Worm (Caenorhabditis elegans): Measurements from ENCODE around the gene ncs-4.

The ncs-4 gene

ce11 chrX:10158716-10159115 is 17.6 kb upstream of the ncs-4 start, which contains the start of gene erd-2.1 (continued):
- TF ChIP-seq tag-97 (GFP tag; IDR thresholded peaks at IDR 0.05) (no peak), F49E8.2 (tag; optimal IDR thresholded peaks at IDR 0.05; ENCODE audit: borderline replicate concordance) (no peak), hmg-1.1 (GFP tag; IDR thresholded peaks at IDR 0.05) (peak; percentile 77), zfp-3 (GFP tag; conservative IDR thresholded peaks at IDR 0.05) (no peak), F10B5.3 (tag; optimal IDR thresholded peaks at IDR 0.05) (no peak)

ce11 chrX:10160097-10160677 is 16.1 kb upstream of the ncs-4 start, which contains the start of gene F09B9.4:
Gene F09B9.4 (plus strand): TSS chrX:10160627.
- TF ChIP-seq unc-62 (GFP tag; optimal IDR thresholded peaks at IDR 0.05 in 1 of 2) (peak in 1 of 2 experiments; percentile 94), unc-62 (tag; optimal IDR thresholded peaks at IDR 0.05) (no peak), spr-1 (tag; optimal IDR thresholded peaks at IDR 0.05) (no peak)

ce11 chrX:10162476-10162875 is 13.8 kb upstream of the ncs-4 start:
- TF ChIP-seq ztf-7 (tag; optimal IDR thresholded peaks at IDR 0.05) = no peak
- TF ChIP-seq nhr-10 (tag; optimal IDR thresholded peaks at IDR 0.05) = no peak
- TF ChIP-seq unc-62 (GFP tag; optimal IDR thresholded peaks at IDR 0.05 in 1 of 2) = peak in 1 of 2 experiments; percentile 54
- TF ChIP-seq unc-62 (tag; optimal IDR thresholded peaks at IDR 0.05) = no peak
- no peak for TF ChIP-seq ceh-62 (tag; optimal IDR thresholded peaks at IDR 0.05)
- no peak for TF ChIP-seq F26F4.8 (GFP tag; conservative IDR thresholded peaks at IDR 0.05)
- TF ChIP-seq ceh-28 (tag; optimal IDR thresholded peaks at IDR 0.05) = no peak
- peak; percentile 28 for TF ChIP-seq ces-1 (GFP tag; optimal IDR thresholded peaks at IDR 0.05)
- TF ChIP-seq fkh-10 (GFP tag; optimal IDR thresholded peaks at IDR 0.05) = peak; percentile 43

- TF ChIP-seq nhr-10 (tag; optimal IDR thresholded peaks at IDR 0.05) (no peak), aha-1 (tag) (peak; percentile 27), fkh-10 (GFP tag; optimal IDR thresholded peaks at IDR 0.05) (peak; percentile 57), snpc-1.2 (GFP tag; IDR thresholded peaks at IDR 0.05) (no peak), mxl-3 (GFP tag; optimal IDR thresholded peaks at IDR 0.05) (no peak), dmd-9 (GFP tag; IDR thresholded peaks at IDR 0.05) (no peak), ces-1 (GFP tag; optimal IDR thresholded peaks at IDR 0.05) (peak; percentile 11), zag-1 (tag; optimal IDR thresholded peaks at IDR 0.05) (no peak), dpl-1 (GFP tag; optimal IDR thresholded peaks at IDR 0.05) (no peak), lin-13 (GFP tag; optimal IDR thresholded peaks at IDR 0.05) (no peak), spr-1 (tag; optimal IDR thresholded peaks at IDR 0.05) (no peak)
Measured at ce11 chrX:10163212-10163611, 13.1 kb upstream of the ncs-4 start.

ce11 chrX:10167005-10167404 is 9.3 kb upstream of the ncs-4 start, which contains the start of gene rnp-9:
Gene rnp-9 (plus strand): TSS chrX:10167305.
- TF ChIP-seq mxl-2 (GFP tag; conservative IDR thresholded peaks at IDR 0.05) (no peak), skn-1 (tag; optimal IDR thresholded peaks at IDR 0.05) (no peak), ceh-20 (GFP tag; IDR thresholded peaks at IDR 0.05) (no peak), dpl-1 (GFP tag; optimal IDR thresholded peaks at IDR 0.05) (no peak), D1046.2 (GFP tag; IDR thresholded peaks at IDR 0.05) (no peak), zip-11 (GFP tag; IDR thresholded peaks at IDR 0.05) (no peak), rbr-2 (tag; optimal IDR thresholded peaks at IDR 0.05) (no peak), madf-9 (GFP tag; conservative IDR thresholded peaks at IDR 0.05) (no peak), nhr-102 (tag; optimal IDR thresholded peaks at IDR 0.05) (no peak), ztf-11 (tag; optimal IDR thresholded peaks at IDR 0.05) (no peak), dmd-9 (GFP tag; IDR thresholded peaks at IDR 0.05) (no peak), ceh-44 (GFP tag; IDR thresholded peaks at IDR 0.05) (no peak), mdt-29 (GFP tag; IDR thresholded peaks at IDR 0.05) (no peak), lim-7 (GFP tag; IDR thresholded peaks at IDR 0.05) (no peak), ceh-62 (tag; optimal IDR thresholded peaks at IDR 0.05) (no peak), F10B5.3 (tag; optimal IDR thresholded peaks at IDR 0.05) (no peak), T26A8.4 (GFP tag; IDR thresholded peaks at IDR 0.05) (no peak), nhr-237 (tag; optimal IDR thresholded peaks at IDR 0.05) (no peak), egl-27 (tag; optimal IDR thresholded peaks at IDR 0.05) (no peak), gei-8 (GFP tag; optimal IDR thresholded peaks at IDR 0.05) (no peak)
